Worm (Caenorhabditis elegans) whole organism, L4 larva: ENCODE results near the gene C34H4.2.

ENCODE experiments used
- F26F4.8 ChIP-seq: fragments of 200-800 bp; sonication (Bioruptor generic); conservative IDR thresholded peaks from 2 replicates; pipeline ENCODE4 v1.3.6; 2022; ENCODE audit warnings: missing genetic modification characterization, missing compliant biosample characterization
- aly-2 ChIP-seq: sonication (generic microtip); optimal IDR thresholded peaks from 2 replicates; lab custom pipeline; 2018; ENCODE audit warnings: missing biosample characterization, missing genetic modification characterization
- ceh-20 ChIP-seq: fragments of 200-800 bp; sonication (Bioruptor generic); IDR thresholded peaks from 2 replicates; pipeline ENCODE4 v1.3.6; 2022; ENCODE audit warnings: missing genetic modification reagents, missing genetic modification characterization, missing compliant biosample characterization
- ces-1 ChIP-seq: fragments of 150-350 bp; sonication (generic microtip); optimal IDR thresholded peaks from 4 replicates; lab custom pipeline; 2014; ENCODE audit warnings: missing biosample characterization, missing genetic modification reagents, missing genetic modification characterization
- dpl-1 ChIP-seq: fragments of 150-350 bp; optimal IDR thresholded peaks from 2 replicates; lab custom pipeline; 2014; ENCODE audit warnings: missing biosample characterization, missing genetic modification reagents, missing genetic modification characterization
- lsy-2 ChIP-seq, 2 experiments: fragments of 150-350 bp in 1 of 2; sonication (generic microtip) in 1 of 2; optimal IDR thresholded peaks; 2 replicates each; lab custom pipeline; 2014 to 2017; ENCODE audit warnings: missing biosample characterization in 2 of 2, missing genetic modification characterization in 2 of 2

DNA sequence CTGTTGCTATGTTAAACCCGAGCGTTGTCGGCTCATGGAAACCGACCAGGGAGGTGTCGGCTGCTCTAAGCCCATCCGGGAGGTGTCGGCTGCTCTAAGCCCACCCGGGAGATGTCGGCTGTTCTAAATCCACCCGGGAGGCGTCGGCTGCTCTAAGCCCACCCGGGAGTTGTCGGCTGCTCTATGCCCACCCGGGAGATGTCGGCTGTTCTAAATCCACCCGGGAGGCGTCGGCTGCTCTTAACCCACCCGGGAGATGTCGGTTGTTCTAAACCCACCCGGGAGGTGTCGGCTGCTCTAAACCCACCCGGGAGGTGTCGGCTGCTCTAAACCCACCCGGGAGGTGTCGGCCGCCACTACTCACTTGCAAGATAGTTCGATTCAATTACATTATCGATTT, 37.7 kb upstream of the C34H4.2 start:
- TF ChIP-seq aly-2 (no peak), F26F4.8 (GFP tag; lab: Robert Waterston, UW) (no peak), lsy-2 (tag; optimal IDR thresholded peaks at IDR 0.05; lab: Kevin White, UChicago) (no peak), ceh-20 (no peak), ces-1 (no peak), dpl-1 (GFP tag; lab: Kevin White, UChicago) (no peak)
